Worm (Caenorhabditis elegans) whole organism, mixed stage, embryonic: Measurements from ENCODE around the gene spin-2.

Experiments
- M03D4.4 ChIP-seq: sonication (generic microtip); optimal IDR thresholded peaks from 2 replicates; lab custom pipeline; 2017; ENCODE audit warnings: mild to moderate bottlenecking, missing genetic modification characterization, missing compliant biosample characterization
- elt-1 ChIP-seq: sonication (generic microtip); optimal IDR thresholded peaks from 2 replicates; lab custom pipeline; 2017; ENCODE audit warnings: missing genetic modification characterization, mild to moderate bottlenecking, missing compliant biosample characterization, antibody characterized with exemption, moderate library complexity, borderline replicate concordance; ENCODE audit not compliant: insufficient read depth
- elt-3 ChIP-seq: fragments of 150-350 bp; optimal IDR thresholded peaks from 2 replicates; lab custom pipeline; 2014; ENCODE audit warnings: missing biosample characterization, missing genetic modification characterization
- hlh-1 ChIP-seq: fragments of 150-350 bp; optimal IDR thresholded peaks from 2 replicates; lab custom pipeline; 2014; ENCODE audit warnings: missing biosample characterization, missing genetic modification reagents, missing genetic modification characterization
- mab-5 ChIP-seq: fragments of 150-350 bp; optimal IDR thresholded peaks from 2 replicates; lab custom pipeline; 2014; ENCODE audit warnings: missing biosample characterization, missing genetic modification characterization
- mep-1 ChIP-seq: fragments of 150-350 bp; optimal IDR thresholded peaks from 2 replicates; lab custom pipeline; 2017; ENCODE audit warnings: missing biosample characterization, missing genetic modification reagents, missing genetic modification characterization, inconsistent platforms
- nhr-12 ChIP-seq: fragments of 150-350 bp; optimal IDR thresholded peaks from 2 replicates; lab custom pipeline; 2014; ENCODE audit warnings: missing biosample characterization, missing genetic modification characterization
- nhr-237 ChIP-seq: fragments of 150-350 bp; optimal IDR thresholded peaks from 2 replicates; lab custom pipeline; 2014; ENCODE audit warnings: missing biosample characterization, missing genetic modification characterization
- nhr-28 ChIP-seq: fragments of 150-350 bp; optimal IDR thresholded peaks from 2 replicates; lab custom pipeline; 2014; ENCODE audit warnings: missing biosample characterization, missing genetic modification characterization
- pha-4 ChIP-seq: fragments of 150-350 bp; optimal IDR thresholded peaks from 2 replicates; lab custom pipeline; 2018; ENCODE audit warnings: missing biosample characterization, missing genetic modification reagents, missing genetic modification characterization
- sptf-1 ChIP-seq: sonication (generic microtip); optimal IDR thresholded peaks from 2 replicates; lab custom pipeline; 2017; ENCODE audit warnings: mild to moderate bottlenecking, missing genetic modification characterization, moderate library complexity, missing compliant biosample characterization
- unc-62 ChIP-seq: fragments of 150-350 bp; optimal IDR thresholded peaks from 2 replicates; lab custom pipeline; 2014; ENCODE audit warnings: missing biosample characterization, missing genetic modification reagents, missing genetic modification characterization
- ztf-11 ChIP-seq: fragments of 150-350 bp; optimal IDR thresholded peaks from 2 replicates; lab custom pipeline; 2014; ENCODE audit warnings: missing biosample characterization, missing genetic modification characterization

ce11 chrIV:13096778-13097177, 10.0 kb downstream of the spin-2 start:
- TF ChIP-seq nhr-28 (tag; lab: Kevin White, UChicago), result no peak
- no peak for TF ChIP-seq ztf-11 (tag; lab: Kevin White, UChicago)
- TF ChIP-seq elt-3, result no peak
- no peak for TF ChIP-seq nhr-237 (tag; lab: Kevin White, UChicago)
- TF ChIP-seq M03D4.4 (tag; lab: Kevin White, UChicago), result no peak
- no peak for TF ChIP-seq mab-5 (tag; lab: Kevin White, UChicago)
- no peak for TF ChIP-seq elt-1 (tag; lab: Kevin White, UChicago)
- TF ChIP-seq hlh-1 (tag; lab: Kevin White, UChicago), result no peak
- no peak for TF ChIP-seq sptf-1
- TF ChIP-seq unc-62, result no peak
- TF ChIP-seq mep-1 (tag; lab: Kevin White, UChicago), result no peak
- TF ChIP-seq nhr-12 (tag; lab: Kevin White, UChicago), result no peak
- no peak for TF ChIP-seq pha-4 (tag; lab: Kevin White, UChicago)
